Worm (Caenorhabditis elegans) whole organism, early embryonic: ENCODE results near the gene pam-1.

Experiments used
- B0310.2 ChIP-seq: sonication (generic microtip); optimal IDR thresholded peaks from 2 replicates; lab custom pipeline; 2016; ENCODE audit warnings: mild to moderate bottlenecking, missing genetic modification characterization, missing compliant biosample characterization
- F13C5.2 ChIP-seq: sonication (generic microtip); optimal IDR thresholded peaks from 2 replicates; lab custom pipeline; 2017; ENCODE audit warnings: mild to moderate bottlenecking, missing genetic modification characterization, inconsistent platforms, missing compliant biosample characterization
- aly-1 ChIP-seq: sonication (generic microtip); optimal IDR thresholded peaks from 2 replicates; lab custom pipeline; 2016; ENCODE audit warnings: missing genetic modification characterization, missing compliant biosample characterization
- ama-1 ChIP-seq: fragments of 150-350 bp; optimal IDR thresholded peaks from 2 replicates; lab custom pipeline; 2014
- ceh-36 ChIP-seq: sonication (generic microtip); optimal IDR thresholded peaks from 2 replicates; lab custom pipeline; 2016; ENCODE audit warnings: missing genetic modification characterization, inconsistent platforms, missing compliant biosample characterization
- flt-1 ChIP-seq: fragments of 200-800 bp; sonication (Bioruptor generic); IDR thresholded peaks from 2 replicates; pipeline ENCODE4 v1.3.6; 2022; ENCODE audit warnings: missing genetic modification characterization, missing compliant biosample characterization
- hmbx-1 ChIP-seq: sonication (generic microtip); optimal IDR thresholded peaks from 2 replicates; lab custom pipeline; 2016; ENCODE audit warnings: mild to moderate bottlenecking, missing genetic modification characterization, missing compliant biosample characterization
- hnd-1 ChIP-seq: sonication (generic microtip); optimal IDR thresholded peaks from 2 replicates; lab custom pipeline; 2016; ENCODE audit warnings: missing genetic modification characterization, missing compliant biosample characterization
- scrt-1 ChIP-seq: fragments of 200-800 bp; sonication (Bioruptor generic); IDR thresholded peaks from 2 replicates; pipeline ENCODE4 v1.3.6; 2022; ENCODE audit warnings: missing genetic modification characterization, missing compliant biosample characterization
- tbx-11 ChIP-seq: fragments of 200-800 bp; sonication (Bioruptor generic); IDR thresholded peaks from 2 replicates; pipeline ENCODE4 v1.3.6; 2022; ENCODE audit warnings: missing genetic modification characterization, missing compliant biosample characterization
- tra-4 ChIP-seq: sonication (generic microtip); optimal IDR thresholded peaks from 2 replicates; lab custom pipeline; 2017; ENCODE audit warnings: missing genetic modification characterization, missing compliant biosample characterization

- TF ChIP-seq aly-1 (tag; lab: Kevin White, UChicago) (no peak), hnd-1 (no peak), flt-1 (no peak), ama-1 (lab: Kevin White, UChicago) (no peak), F13C5.2 (no peak), hmbx-1 (tag; lab: Kevin White, UChicago) (no peak), ceh-36 (tag; lab: Kevin White, UChicago) (no peak), scrt-1 (no peak), tra-4 (tag; lab: Kevin White, UChicago) (no peak), tbx-11 (no peak), B0310.2 (tag; lab: Kevin White, UChicago) (no peak)
Measured at ce11 chrIV:7578281-7578680, 27.7 kb upstream of the pam-1 start, which contains the start of gene F32E10.5.
